Fruit fly (Drosophila melanogaster): Measurements from ENCODE around the gene Meltrin.

The Meltrin gene

dm6 chr3R:14649307-14650239, 47.5 kb downstream of the Meltrin start (continued):
- TF ChIP-seq CG7372 (GFP tag; IDR thresholded peaks at IDR 0.05), result no peak
- peak in 1 of 2 experiments; percentile 21 for TF ChIP-seq dpn (GFP tag; optimal IDR thresholded peaks at IDR 0.05)
- TF ChIP-seq Aef1 (GFP tag; IDR thresholded peaks at IDR 0.05), result no peak
- no peak for TF ChIP-seq Opbp (GFP tag; IDR thresholded peaks at IDR 0.05; ENCODE audit: partially characterized antibody)
- no peak for TF ChIP-seq so (GFP tag; IDR thresholded peaks at IDR 0.05)
- TF ChIP-seq ranshi (GFP tag; IDR thresholded peaks at IDR 0.05), result no peak
- no peak for TF ChIP-seq CG7987 (GFP tag; optimal IDR thresholded peaks at IDR 0.05)
- no peak for TF ChIP-seq CG14965 (GFP tag; optimal IDR thresholded peaks at IDR 0.05; ENCODE audit: borderline replicate concordance)
- peak; percentile 22; the same call in 1 of the 2 replicates for TF ChIP-seq slbo (GFP tag; IDR thresholded peaks at IDR 0.05)
- no peak for TF ChIP-seq CG7357 (GFP tag; IDR thresholded peaks at IDR 0.05)
- TF ChIP-seq jumu (GFP tag; optimal IDR thresholded peaks at IDR 0.05), result no peak
- TF ChIP-seq Hr39 (optimal IDR thresholded peaks at IDR 0.05), result no peak
- no peak for TF ChIP-seq CG9817 (tag; optimal IDR thresholded peaks at IDR 0.05)
- TF ChIP-seq danr (GFP tag; IDR thresholded peaks at IDR 0.05), result no peak
- TF ChIP-seq CG10209 (GFP tag; optimal IDR thresholded peaks at IDR 0.05), result no peak
- no peak for TF ChIP-seq sd (tag; optimal IDR thresholded peaks at IDR 0.05)
- TF ChIP-seq crp (GFP tag; optimal IDR thresholded peaks at IDR 0.05), result no peak
- no peak for TF ChIP-seq Hr51 (GFP tag; optimal IDR thresholded peaks at IDR 0.05)
- no peak for TF ChIP-seq wor (GFP tag; IDR thresholded peaks at IDR 0.05)
- no peak for TF ChIP-seq zf30C (GFP tag; optimal IDR thresholded peaks at IDR 0.05)
- no peak for TF ChIP-seq CG9437 (GFP tag; optimal IDR thresholded peaks at IDR 0.05)
- no peak for TF ChIP-seq stc (GFP tag; IDR thresholded peaks at IDR 0.05)
- no peak for TF ChIP-seq ash1 (GFP tag; optimal IDR thresholded peaks at IDR 0.05)
- TF ChIP-seq wdn (GFP tag; IDR thresholded peaks at IDR 0.05), result no peak
- TF ChIP-seq aop (GFP tag; IDR thresholded peaks at IDR 0.05), result no peak
- no peak for TF ChIP-seq CG4404 (GFP tag; IDR thresholded peaks at IDR 0.05)
- no peak for TF ChIP-seq CG7928 (GFP tag; optimal IDR thresholded peaks at IDR 0.05)
- TF ChIP-seq CG8359 (GFP tag; optimal IDR thresholded peaks at IDR 0.05; ENCODE audit: borderline replicate concordance), result no peak
- no peak for TF ChIP-seq YL-1 (GFP tag; optimal IDR thresholded peaks at IDR 0.05)
- TF ChIP-seq Vsx1 (GFP tag; optimal IDR thresholded peaks at IDR 0.05), result no peak
- no peak for TF ChIP-seq eve (GFP tag; optimal IDR thresholded peaks at IDR 0.05)
- no peak for TF ChIP-seq mld (GFP tag; IDR thresholded peaks at IDR 0.05; ENCODE audit: partially characterized antibody)
- TF ChIP-seq Fer1 (GFP tag; optimal IDR thresholded peaks at IDR 0.05), result no peak
- TF ChIP-seq ems (GFP tag; optimal IDR thresholded peaks at IDR 0.05), result no peak
- no peak for TF ChIP-seq CG15514 (GFP tag; optimal IDR thresholded peaks at IDR 0.05)
- no peak for TF ChIP-seq en (GFP tag; optimal IDR thresholded peaks at IDR 0.05)
- TF ChIP-seq cg (GFP tag; optimal IDR thresholded peaks at IDR 0.05), result peak; percentile 72
- TF ChIP-seq HmgD (GFP tag; optimal IDR thresholded peaks at IDR 0.05), result no peak
- TF ChIP-seq gfzf (GFP tag; optimal IDR thresholded peaks at IDR 0.05), result no peak
- TF ChIP-seq abd-A (tag; optimal IDR thresholded peaks at IDR 0.05), result no peak
- no peak for TF ChIP-seq CG1603 (tag; optimal IDR thresholded peaks at IDR 0.05)
- peak; percentile 11 for TF ChIP-seq dmrt11E (tag; optimal IDR thresholded peaks at IDR 0.05)
- no peak for TF ChIP-seq CG12659 (GFP tag; optimal IDR thresholded peaks at IDR 0.05)
- no peak for TF ChIP-seq bigmax (GFP tag; optimal IDR thresholded peaks at IDR 0.05)
- 0 out of 2 replicates have a peak, but pooled peaks have one; percentile 27 for TF ChIP-seq ara (GFP tag; IDR thresholded peaks at IDR 0.05)
- TF ChIP-seq CG13624 (GFP tag; optimal IDR thresholded peaks at IDR 0.05), result no peak
- no peak for TF ChIP-seq CG5953 (GFP tag; IDR thresholded peaks at IDR 0.05)
- TF ChIP-seq unpg (GFP tag; optimal IDR thresholded peaks at IDR 0.05), result no peak
- no peak for TF ChIP-seq Sry-δ (GFP tag; optimal IDR thresholded peaks at IDR 0.05)

Measured in whole organism, embryonic.